Worm (Caenorhabditis elegans) whole organism, L4/young adult: ENCODE results near the gene rad-54.L2.

ENCODE experiments used
- W03F9.2 ChIP-seq: fragments of 150-350 bp; optimal IDR thresholded peaks from 2 replicates; lab custom pipeline; 2014; ENCODE audit warnings: missing biosample characterization, missing genetic modification characterization
- dao-5 ChIP-seq: sonication (generic microtip); optimal IDR thresholded peaks from 2 replicates; lab custom pipeline; 2016; ENCODE audit warnings: missing genotype, missing genetic modification characterization, moderate library complexity, missing compliant biosample characterization
- him-1 ChIP-seq: sonication (generic microtip); optimal IDR thresholded peaks from 2 replicates; lab custom pipeline; 2016; ENCODE audit warnings: missing genotype, missing genetic modification reagents, missing genetic modification characterization, missing compliant biosample characterization

rad-54.L2 gene

ce11 chrIV:8921956-8922355, 28.1 kb downstream of the rad-54.L2 start, which contains the start of gene D1046.16:
Gene D1046.16 (plus strand): TSS chrIV:8922150.
- TF ChIP-seq him-1 (no peak), dao-5 (tag; lab: Kevin White, UChicago) (no peak), W03F9.2 (tag; lab: Kevin White, UChicago) (peak; percentile 4)

ce11 chrIV:8923381-8923780, 29.5 kb downstream of the rad-54.L2 start:
- peak; percentile 60 for TF ChIP-seq W03F9.2 (tag; lab: Kevin White, UChicago)
- no peak for TF ChIP-seq him-1

- TF ChIP-seq him-1: no peak
- TF ChIP-seq W03F9.2 (tag; lab: Kevin White, UChicago): no peak
- TF ChIP-seq dao-5 (tag; lab: Kevin White, UChicago): no peak
Observed at ce11 chrIV:8924126-8924525, 30.2 kb downstream of the rad-54.L2 start.

ce11 chrIV:8925990-8926389, 32.1 kb downstream of the rad-54.L2 start, which contains the start of the genes D1046.2 and cfim-2:
Gene D1046.2 (minus strand): TSS chrIV:8926067.
Gene cfim-2 (plus strand): TSS chrIV:8926324.
- no peak for TF ChIP-seq dao-5 (tag; lab: Kevin White, UChicago)
- TF ChIP-seq him-1: no peak
- TF ChIP-seq W03F9.2 (tag; lab: Kevin White, UChicago): no peak

- no peak for TF ChIP-seq him-1
- no peak for TF ChIP-seq W03F9.2 (tag; lab: Kevin White, UChicago)
- TF ChIP-seq dao-5 (tag; lab: Kevin White, UChicago): no peak
Observed at ce11 chrIV:8926511-8926910, 32.6 kb downstream of the rad-54.L2 start.

ce11 chrIV:8927093-8927492, 33.2 kb downstream of the rad-54.L2 start:
- TF ChIP-seq dao-5 (tag; lab: Kevin White, UChicago): peak; percentile 94
- TF ChIP-seq him-1: peak; percentile 60
- TF ChIP-seq W03F9.2 (tag; lab: Kevin White, UChicago): peak; percentile 42

- no peak for TF ChIP-seq him-1
- TF ChIP-seq W03F9.2 (tag; lab: Kevin White, UChicago): no peak
- no peak for TF ChIP-seq dao-5 (tag; lab: Kevin White, UChicago)
Observed at ce11 chrIV:8929942-8930492, 36.1 kb downstream of the rad-54.L2 start, which contains the start of the genes D1046.18 and slc-25A26. Gene D1046.18 (plus strand): TSS chrIV:8930242. Gene slc-25A26 (plus strand): TSS chrIV:8930442.

- no peak for TF ChIP-seq dao-5 (tag; lab: Kevin White, UChicago)
- no peak for TF ChIP-seq him-1
- TF ChIP-seq W03F9.2 (tag; lab: Kevin White, UChicago): no peak
Observed at ce11 chrIV:8933575-8933974, 39.7 kb downstream of the rad-54.L2 start, which contains the start of gene D1046.4. Gene D1046.4 (plus strand): TSS chrIV:8933875.

ce11 chrIV:8943430-8943829, 49.6 kb downstream of the rad-54.L2 start:
- TF ChIP-seq W03F9.2 (tag; lab: Kevin White, UChicago) (no peak), him-1 (no peak), dao-5 (tag; lab: Kevin White, UChicago) (no peak)

- no peak for TF ChIP-seq him-1
- TF ChIP-seq W03F9.2 (tag; lab: Kevin White, UChicago): no peak
- no peak for TF ChIP-seq dao-5 (tag; lab: Kevin White, UChicago)
Observed at ce11 chrIV:8947146-8947545, 53.3 kb downstream of the rad-54.L2 start.

- TF ChIP-seq dao-5 (tag; lab: Kevin White, UChicago): no peak
- TF ChIP-seq W03F9.2 (tag; lab: Kevin White, UChicago): peak; percentile 37
- no peak for TF ChIP-seq him-1
Observed at ce11 chrIV:8949078-8950039, 55.5 kb downstream of the rad-54.L2 start.
